Worm (Caenorhabditis elegans): ENCODE results near the gene R160.6.

The R160.6 gene

DNA sequence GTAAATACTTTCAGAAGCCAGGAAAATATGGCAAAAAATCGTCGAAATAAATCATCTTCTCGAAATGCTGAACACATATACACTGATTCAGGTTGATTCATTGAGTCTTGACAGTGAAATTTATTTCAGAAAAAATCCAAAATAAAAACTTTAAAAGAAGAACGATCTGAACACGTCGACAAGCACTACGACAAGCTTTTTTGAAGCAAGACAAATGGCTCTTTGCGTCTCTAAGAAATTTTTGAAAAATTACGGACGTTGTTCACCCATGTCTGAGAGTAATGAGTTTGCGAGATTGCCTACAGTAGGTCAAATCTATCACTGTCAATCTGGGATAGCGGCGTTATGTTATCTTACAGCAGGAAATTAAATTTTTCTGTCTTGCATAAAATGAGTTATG lies 3.8 kb upstream of the R160.6 start, which contains the start of gene R160.2:
Gene R160.2 (minus strand): TSS at position 101 of the 400 bp plus-strand sequence.
- TF ChIP-seq ceh-27 (GFP tag; optimal IDR thresholded peaks at IDR 0.05) (no peak), fkh-3 (tag; optimal IDR thresholded peaks at IDR 0.05) (no peak), egl-18 (GFP tag; IDR thresholded peaks at IDR 0.05) (no peak), dpl-1 (GFP tag; optimal IDR thresholded peaks at IDR 0.05) (no peak), F37B4.10 (GFP tag; IDR thresholded peaks at IDR 0.05) (no peak), nfya-2 (GFP tag; IDR thresholded peaks at IDR 0.05) (no peak), snpc-1.3 (tag; optimal IDR thresholded peaks at IDR 0.05; ENCODE audit: insufficient read depth) (no peak), ekl-4 (GFP tag; IDR thresholded peaks at IDR 0.05) (no peak), K11D2.4 (GFP tag; IDR thresholded peaks at IDR 0.05) (no peak), bed-2 (GFP tag; IDR thresholded peaks at IDR 0.05) (no peak), ceh-40 (GFP tag; IDR thresholded peaks at IDR 0.05) (no peak), let-526 (GFP tag; IDR thresholded peaks at IDR 0.05) (no peak), K12H6.12 (tag; optimal IDR thresholded peaks at IDR 0.05) (no peak)

DNA sequence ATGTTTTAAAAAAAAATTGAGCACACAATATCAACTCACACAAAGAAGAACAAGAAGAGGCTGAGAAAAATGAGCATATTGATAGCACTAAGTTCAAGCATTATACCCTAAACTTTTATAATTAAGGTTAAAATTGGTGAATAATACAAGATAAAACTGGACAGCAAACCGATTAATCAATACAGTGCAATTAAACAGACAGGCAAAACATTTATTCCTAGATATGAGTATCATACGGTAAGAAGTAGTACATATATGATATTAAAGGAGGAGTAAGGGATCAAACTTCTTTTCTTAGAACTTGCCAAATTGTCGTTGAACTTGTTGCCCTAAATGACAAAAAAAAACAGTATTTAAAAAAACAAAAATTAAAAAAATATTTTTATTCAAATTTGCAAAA lies 1.0 kb downstream of the R160.6 start, which contains the start of gene R160.14:
Gene R160.14 (minus strand): TSS at position 101 of the 400 bp plus-strand sequence.
- TF ChIP-seq efl-1 (GFP tag; optimal IDR thresholded peaks at IDR 0.05) (no peak), tbx-9 (tag; optimal IDR thresholded peaks at IDR 0.05; ENCODE audit: borderline replicate concordance) (no peak), lag-1 (GFP tag; IDR thresholded peaks at IDR 0.05) (no peak), F22D6.2 (tag; optimal IDR thresholded peaks at IDR 0.05) (no peak), madf-8 (GFP tag; conservative IDR thresholded peaks at IDR 0.05) (no peak), dox-1 (GFP tag; IDR thresholded peaks at IDR 0.05) (no peak), attf-3 (GFP tag; conservative IDR thresholded peaks at IDR 0.05) (no peak), nhr-90 (tag; optimal IDR thresholded peaks at IDR 0.05) (no peak), mel-28 (tag; optimal IDR thresholded peaks at IDR 0.05; ENCODE audit: borderline replicate concordance) (no peak), athp-1 (tag; optimal IDR thresholded peaks at IDR 0.05) (no peak), lsy-27 (tag; optimal IDR thresholded peaks at IDR 0.05; ENCODE audit: borderline replicate concordance, insufficient read depth) (no peak), snpc-1.3 (tag; optimal IDR thresholded peaks at IDR 0.05; ENCODE audit: insufficient read depth) (no peak), nfya-1 (tag; optimal IDR thresholded peaks at IDR 0.05; ENCODE audit: borderline replicate concordance, insufficient read depth) (no peak)

DNA sequence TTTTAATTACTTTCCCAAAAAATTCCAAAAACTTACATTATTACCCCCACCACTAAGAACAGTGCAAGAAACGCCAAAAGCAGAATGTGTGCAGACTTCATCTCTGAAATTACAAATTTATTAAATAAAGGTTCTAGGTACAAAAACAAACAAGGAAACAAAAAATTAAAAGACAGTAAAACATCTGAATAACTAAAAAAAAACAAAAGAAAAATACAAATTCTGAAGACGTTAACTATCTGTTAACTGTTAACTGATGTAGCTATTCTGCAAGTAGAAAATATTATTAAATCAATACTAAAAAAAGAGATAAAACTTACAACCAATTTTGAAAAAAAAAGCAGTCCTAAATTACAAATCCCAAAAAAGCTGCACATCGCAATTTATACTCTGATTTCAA lies 1.6 kb downstream of the R160.6 start, which contains the start of gene R160.13:
Gene R160.13 (minus strand): TSS at position 101 of the 400 bp plus-strand sequence.
- TF ChIP-seq Y95B8A.8 (GFP tag; IDR thresholded peaks at IDR 0.05) (no peak), unc-130 (GFP tag; optimal IDR thresholded peaks at IDR 0.05) (no peak), let-607 (tag; optimal IDR thresholded peaks at IDR 0.05) (no peak), mxl-1 (tag; optimal IDR thresholded peaks at IDR 0.05) (no peak), hrde-1 (tag; optimal IDR thresholded peaks at IDR 0.05; ENCODE audit: borderline replicate concordance) (no peak), die-1 (tag; optimal IDR thresholded peaks at IDR 0.05) (no peak), lsl-1 (GFP tag; optimal IDR thresholded peaks at IDR 0.05) (no peak), lin-40 (tag; optimal IDR thresholded peaks at IDR 0.05) (no peak), ceh-27 (GFP tag; optimal IDR thresholded peaks at IDR 0.05) (no peak), egl-44 (GFP tag; IDR thresholded peaks at IDR 0.05) (no peak), akir-1 (GFP tag; optimal IDR thresholded peaks at IDR 0.05) (no peak), F49E8.2 (tag; optimal IDR thresholded peaks at IDR 0.05; ENCODE audit: insufficient read depth) (no peak), ceh-91 (GFP tag; IDR thresholded peaks at IDR 0.05) (no peak), aptf-3 (GFP tag; IDR thresholded peaks at IDR 0.05) (no peak), attf-5 (GFP tag; optimal IDR thresholded peaks at IDR 0.05) (no peak), hsf-1 (GFP tag; IDR thresholded peaks at IDR 0.05) (no peak)

Measured in whole organism, young adult.